Fruit fly (Drosophila melanogaster) whole organism, embryonic: ENCODE measurements around the gene CG1999.
A peak's percentile ranks its signal among the peaks of the same experiment; 100 is the strongest.

Experiments
- Aef1 ChIP-seq: fragments of 200-800 bp; sonication (Bioruptor generic); IDR thresholded peaks from 3 replicates; pipeline ENCODE4 v1.3.6; 2022; ENCODE audit warnings: missing biosample characterization, missing genetic modification characterization
- B-H2 ChIP-seq: fragments of 200-800 bp; sonication (Bioruptor generic); optimal IDR thresholded peaks from 2 replicates; lab custom pipeline; 2018; ENCODE audit warnings: missing biosample characterization, mild to moderate bottlenecking, missing genetic modification characterization
- BtbVII ChIP-seq: fragments of 200-800 bp; sonication (Bioruptor generic); optimal IDR thresholded peaks from 3 replicates; lab custom pipeline; 2017; ENCODE audit warnings: missing biosample characterization, mild to moderate bottlenecking, missing genetic modification characterization
- Bteb2 ChIP-seq: fragments of 200-800 bp; sonication (Bioruptor generic); optimal IDR thresholded peaks from 2 replicates; lab custom pipeline; 2016; ENCODE audit warnings: missing biosample characterization, missing genetic modification characterization
- CG10147 ChIP-seq: fragments of 200-800 bp; sonication (Bioruptor generic); optimal IDR thresholded peaks from 2 replicates; lab custom pipeline; 2019; ENCODE audit warnings: missing biosample characterization, mild to moderate bottlenecking, missing genetic modification characterization, moderate library complexity
- CG11085 ChIP-seq: fragments of 200-800 bp; sonication (Bioruptor generic); IDR thresholded peaks from 2 replicates; pipeline ENCODE4 v1.3.6; 2022; ENCODE audit warnings: missing biosample characterization, missing genetic modification characterization
- CG12155 ChIP-seq: fragments of 200-800 bp; sonication (Bioruptor generic); optimal IDR thresholded peaks from 3 replicates; lab custom pipeline; 2016; ENCODE audit warnings: missing biosample characterization, missing genetic modification characterization
- CG12769 ChIP-seq: fragments of 200-800 bp; sonication (Bioruptor generic); optimal IDR thresholded peaks from 2 replicates; lab custom pipeline; 2019; ENCODE audit warnings: missing biosample characterization, mild to moderate bottlenecking, missing genetic modification characterization, moderate library complexity
- CG12942 ChIP-seq: fragments of 200-800 bp; sonication (Bioruptor generic); optimal IDR thresholded peaks from 3 replicates; lab custom pipeline; 2016; ENCODE audit warnings: missing biosample characterization, missing genetic modification characterization
- CG14014 ChIP-seq: fragments of 200-800 bp; sonication (Bioruptor generic); IDR thresholded peaks from 2 replicates; pipeline ENCODE4 v1.3.6; 2022; ENCODE audit warnings: missing biosample characterization, missing genetic modification characterization
- CG15011 ChIP-seq: fragments of 200-800 bp; sonication (Bioruptor generic); optimal IDR thresholded peaks from 3 replicates; lab custom pipeline; 2018; ENCODE audit warnings: missing biosample characterization, mild to moderate bottlenecking, missing genetic modification characterization
- CG15269 ChIP-seq: fragments of 200-800 bp; sonication (Bioruptor generic); optimal IDR thresholded peaks from 2 replicates; lab custom pipeline; 2018; ENCODE audit warnings: missing biosample characterization, mild to moderate bottlenecking, missing genetic modification characterization, moderate library complexity
- CG17328 ChIP-seq: fragments of 200-800 bp; sonication (Bioruptor generic); IDR thresholded peaks from 2 replicates; pipeline ENCODE4 v1.3.6; 2022; ENCODE audit warnings: missing biosample characterization, missing genetic modification characterization
- CG18599 ChIP-seq: fragments of 200-800 bp; sonication (Bioruptor generic); optimal IDR thresholded peaks from 3 replicates; lab custom pipeline; 2017; ENCODE audit warnings: missing biosample characterization, missing genetic modification characterization, mild to moderate bottlenecking, moderate library complexity, missing genetic modification reagents
- CG18619 ChIP-seq: fragments of 200-800 bp; sonication (Bioruptor generic); optimal IDR thresholded peaks from 3 replicates; lab custom pipeline; 2017; ENCODE audit warnings: missing biosample characterization, mild to moderate bottlenecking, missing genetic modification characterization
- CG2202 ChIP-seq: fragments of 200-800 bp; sonication (Bioruptor generic); optimal IDR thresholded peaks from 2 replicates; lab custom pipeline; 2018; ENCODE audit warnings: missing biosample characterization, mild to moderate bottlenecking, missing genetic modification characterization
- CG2889 ChIP-seq: fragments of 200-800 bp; sonication (Bioruptor generic); IDR thresholded peaks from 3 replicates; pipeline ENCODE4 v1.3.6; 2022; ENCODE audit warnings: missing biosample characterization, missing genetic modification characterization
- CG3065 ChIP-seq: fragments of 200-800 bp; sonication (Bioruptor generic); optimal IDR thresholded peaks from 2 replicates; lab custom pipeline; 2016; ENCODE audit warnings: missing biosample characterization, missing genetic modification characterization
- CG33213 ChIP-seq: fragments of 200-800 bp; sonication (Bioruptor generic); optimal IDR thresholded peaks from 3 replicates; lab custom pipeline; 2016; ENCODE audit warnings: missing biosample characterization, missing genetic modification characterization
- CG42726 ChIP-seq: fragments of 200-800 bp; sonication (Bioruptor generic); IDR thresholded peaks from 2 replicates; pipeline ENCODE4 v1.3.6; 2022; ENCODE audit warnings: missing biosample characterization, missing genetic modification characterization; ENCODE audit not compliant: partially characterized antibody
- CG4617 ChIP-seq: fragments of 200-800 bp; sonication (Bioruptor generic); optimal IDR thresholded peaks from 3 replicates; lab custom pipeline; 2016; ENCODE audit warnings: missing biosample characterization, missing genetic modification characterization, borderline replicate concordance
- CG7372 ChIP-seq: fragments of 200-800 bp; sonication (Bioruptor generic); IDR thresholded peaks from 2 replicates; pipeline ENCODE4 v1.3.6; 2022; ENCODE audit warnings: missing biosample characterization, missing genetic modification characterization
- CG8089 ChIP-seq: fragments of 200-800 bp; sonication (Bioruptor generic); optimal IDR thresholded peaks from 3 replicates; lab custom pipeline; 2016; ENCODE audit warnings: missing biosample characterization, missing genetic modification characterization
- CG8478 ChIP-seq: fragments of >200 bp; optimal IDR thresholded peaks from 2 replicates; lab custom pipeline; 2018
- CG9817 ChIP-seq: fragments of 200-800 bp; sonication (Bioruptor generic); optimal IDR thresholded peaks from 2 replicates; lab custom pipeline; 2018; ENCODE audit warnings: missing biosample characterization, mild to moderate bottlenecking, missing genetic modification characterization, moderate library complexity
- D19B ChIP-seq: fragments of 200-800 bp; sonication (Bioruptor generic); optimal IDR thresholded peaks from 2 replicates; lab custom pipeline; 2017; ENCODE audit warnings: missing biosample characterization, mild to moderate bottlenecking, missing genetic modification characterization
- Dek ChIP-seq: fragments of 200-800 bp; sonication (Bioruptor generic); optimal IDR thresholded peaks from 3 replicates; lab custom pipeline; 2019; ENCODE audit warnings: missing biosample characterization, mild to moderate bottlenecking, missing genetic modification characterization, moderate library complexity
- Dref ChIP-seq: fragments of 200-800 bp; sonication (Bioruptor generic); IDR thresholded peaks from 2 replicates; pipeline ENCODE4 v1.3.6; 2022; ENCODE audit warnings: missing biosample characterization, missing genetic modification characterization
- Fer2 ChIP-seq: fragments of 200-800 bp; sonication (Bioruptor generic); optimal IDR thresholded peaks from 2 replicates; lab custom pipeline; 2018; ENCODE audit warnings: missing biosample characterization, mild to moderate bottlenecking, missing genetic modification characterization, moderate library complexity
- Gsc ChIP-seq: fragments of 200-800 bp; sonication (Bioruptor generic); IDR thresholded peaks from 2 replicates; pipeline ENCODE4 v1.3.6; 2022; ENCODE audit warnings: missing biosample characterization, missing genetic modification characterization
- H2.0 ChIP-seq: fragments of 200-800 bp; sonication (Bioruptor generic); IDR thresholded peaks from 2 replicates; pipeline ENCODE4 v1.3.6; 2022; ENCODE audit warnings: missing biosample characterization, missing genetic modification characterization
- Hand ChIP-seq: fragments of 200-800 bp; sonication (Bioruptor generic); optimal IDR thresholded peaks from 2 replicates; lab custom pipeline; 2017; ENCODE audit warnings: mild to moderate bottlenecking, missing biosample characterization, missing genetic modification reagents, missing genetic modification characterization
- Mrtf ChIP-seq: fragments of 200-800 bp; sonication (Bioruptor generic); IDR thresholded peaks from 3 replicates; pipeline ENCODE4 v1.3.6; 2022; ENCODE audit warnings: missing biosample characterization, missing genetic modification characterization
- NfI ChIP-seq: fragments of 200-800 bp; sonication (Bioruptor generic); optimal IDR thresholded peaks from 3 replicates; lab custom pipeline; 2018; ENCODE audit warnings: missing biosample characterization, mild to moderate bottlenecking, missing genetic modification characterization, moderate library complexity
- Sox102F ChIP-seq: fragments of 200-800 bp; sonication (Bioruptor generic); optimal IDR thresholded peaks from 2 replicates; lab custom pipeline; 2018; ENCODE audit warnings: missing biosample characterization, mild to moderate bottlenecking, missing genetic modification characterization, moderate library complexity
- ac ChIP-seq: fragments of 200-800 bp; sonication (Bioruptor generic); optimal IDR thresholded peaks from 3 replicates; lab custom pipeline; 2017; ENCODE audit warnings: missing biosample characterization, mild to moderate bottlenecking, missing genetic modification characterization
- al ChIP-seq: fragments of 200-800 bp; sonication (Bioruptor generic); IDR thresholded peaks from 2 replicates; pipeline ENCODE4 v1.3.6; 2022; ENCODE audit warnings: missing biosample characterization, missing genetic modification characterization
- chif ChIP-seq, 2 experiments: fragments of 200-800 bp; sonication (Bioruptor generic); optimal IDR thresholded peaks; 3 replicates each; lab custom pipeline; 2016; ENCODE audit warnings: missing biosample characterization in 2 of 2, missing genetic modification characterization in 2 of 2
- dan ChIP-seq: fragments of 200-800 bp; sonication (Bioruptor generic); IDR thresholded peaks from 2 replicates; pipeline ENCODE4 v1.3.6; 2022; ENCODE audit warnings: missing biosample characterization, missing genetic modification characterization
- dmrt99B ChIP-seq: fragments of 200-800 bp; sonication (Bioruptor generic); optimal IDR thresholded peaks from 2 replicates; lab custom pipeline; 2018; ENCODE audit warnings: missing biosample characterization, mild to moderate bottlenecking, missing genetic modification characterization, moderate library complexity
- ems ChIP-seq: fragments of 200-800 bp; sonication (Bioruptor generic); optimal IDR thresholded peaks from 3 replicates; lab custom pipeline; 2016; ENCODE audit warnings: missing biosample characterization, missing genetic modification characterization
- exex ChIP-seq: fragments of 200-800 bp; sonication (Bioruptor generic); optimal IDR thresholded peaks from 4 replicates; lab custom pipeline; 2018; ENCODE audit warnings: missing biosample characterization, mild to moderate bottlenecking, missing genetic modification characterization, moderate library complexity
- fru ChIP-seq: fragments of >200 bp; optimal IDR thresholded peaks from 2 replicates; lab custom pipeline; 2017
- gcm ChIP-seq: fragments of 200-800 bp; sonication (Bioruptor generic); optimal IDR thresholded peaks from 2 replicates; lab custom pipeline; 2019; ENCODE audit warnings: missing biosample characterization, mild to moderate bottlenecking, missing genetic modification characterization, moderate library complexity
- gfzf ChIP-seq: fragments of 200-800 bp; sonication (Bioruptor generic); optimal IDR thresholded peaks from 2 replicates; lab custom pipeline; 2016; ENCODE audit warnings: missing biosample characterization, mild to moderate bottlenecking, missing genetic modification characterization, moderate library complexity
- gsb ChIP-seq: fragments of 200-800 bp; sonication (Bioruptor generic); IDR thresholded peaks from 2 replicates; pipeline ENCODE4 v1.3.6; 2022; ENCODE audit warnings: missing biosample characterization, missing genetic modification characterization
- lbe ChIP-seq: fragments of 200-800 bp; sonication (Bioruptor generic); optimal IDR thresholded peaks from 2 replicates; lab custom pipeline; 2016; ENCODE audit warnings: missing biosample characterization, mild to moderate bottlenecking, missing genetic modification characterization
- run ChIP-seq: fragments of 200-800 bp; sonication (Bioruptor generic); optimal IDR thresholded peaks from 3 replicates; lab custom pipeline; 2018; ENCODE audit warnings: missing biosample characterization, mild to moderate bottlenecking, missing genetic modification characterization
- scrt ChIP-seq: fragments of 200-800 bp; sonication (Bioruptor generic); optimal IDR thresholded peaks from 2 replicates; lab custom pipeline; 2018; ENCODE audit warnings: missing biosample characterization, mild to moderate bottlenecking, missing genetic modification characterization, moderate library complexity
- tgo ChIP-seq: fragments of 200-800 bp; sonication (Bioruptor generic); IDR thresholded peaks from 3 replicates; pipeline ENCODE4 v1.3.6; 2022; ENCODE audit warnings: missing biosample characterization, missing genetic modification characterization
- ttk ChIP-seq: fragments of 200-800 bp; sonication (Bioruptor generic); IDR thresholded peaks from 2 replicates; pipeline ENCODE4 v2.1.2; 2022; ENCODE audit warnings: missing biosample characterization, missing genetic modification characterization

Gene CG1999

dm6 chrX:7334801-7335176, 23.8 kb upstream of the CG1999 start (continued):
- TF ChIP-seq dmrt99B (tag; lab: Kevin White, UChicago) (peak; percentile 85), CG12155 (peak; percentile 21), D19B (GFP tag; lab: Kevin White, UChicago) (peak; percentile 48), al (GFP tag; lab: Robert Waterston, UW) (peak; percentile 59), H2.0 (GFP tag; lab: Robert Waterston, UW) (peak; percentile 73), CG12942 (peak; percentile 14), CG4617 (peak; percentile 2), ac (no peak), dan (GFP tag; lab: Robert Waterston, UW) (no peak), gsb (GFP tag; lab: Robert Waterston, UW) (no peak), CG33213 (GFP tag; lab: Kevin White, UChicago) (no peak), B-H2 (peak; percentile 33), NfI (GFP tag; lab: Kevin White, UChicago) (peak; percentile 64), gfzf (GFP tag; lab: Kevin White, UChicago) (no peak), gcm (GFP tag; lab: Kevin White, UChicago) (peak; percentile 83), Dek (tag; lab: Kevin White, UChicago) (peak; percentile 76), CG17328 (peak; percentile 64), CG14014 (GFP tag; lab: Robert Waterston, UW) (peak; percentile 68), CG8089 (GFP tag; lab: Kevin White, UChicago) (no peak), chif (GFP tag; optimal IDR thresholded peaks at IDR 0.05; lab: Kevin White, UChicago) (no peak), fru (lab: Kevin White, UChicago) (no peak), CG2202 (tag; lab: Kevin White, UChicago) (peak; percentile 66), CG15011 (GFP tag; lab: Kevin White, UChicago) (peak; percentile 32), CG42726 (no peak), CG2889 (GFP tag; lab: Robert Waterston, UW) (0 out of 3 replicates have a peak, but pooled peaks have one; percentile 66), Dref (GFP tag; lab: Robert Waterston, UW) (no peak), CG15269 (tag; lab: Kevin White, UChicago) (peak; percentile 85), Aef1 (GFP tag; lab: Robert Waterston, UW) (0 out of 3 replicates have a peak, but pooled peaks have one; percentile 28), CG11085 (GFP tag; lab: Robert Waterston, UW) (peak; percentile 53), CG10147 (GFP tag; lab: Kevin White, UChicago) (peak; percentile 76), CG9817 (peak; percentile 68), ttk (peak; percentile 48; the same call in 1 of the 2 replicates), tgo (GFP tag; lab: Robert Waterston, UW) (peak; percentile 83), scrt (GFP tag; lab: Kevin White, UChicago) (peak; percentile 49), exex (tag; lab: Kevin White, UChicago) (peak; percentile 18), Mrtf (GFP tag; lab: Robert Waterston, UW) (peak; percentile 63; the same call in 1 of the 3 replicates), run (peak; percentile 65), Gsc (GFP tag; lab: Robert Waterston, UW) (no peak), lbe (GFP tag; lab: Kevin White, UChicago) (no peak), BtbVII (GFP tag; lab: Kevin White, UChicago) (peak; percentile 74), CG18599 (GFP tag; lab: Kevin White, UChicago) (peak; percentile 81), CG12769 (tag; lab: Kevin White, UChicago) (no peak), Bteb2 (no peak), Hand (GFP tag; lab: Kevin White, UChicago) (peak; percentile 63), CG8478 (lab: Kevin White, UChicago) (no peak), Sox102F (GFP tag; lab: Kevin White, UChicago) (peak; percentile 82), ems (GFP tag; lab: Kevin White, UChicago) (no peak), CG18619 (GFP tag; lab: Kevin White, UChicago) (peak; percentile 78), Fer2 (tag; lab: Kevin White, UChicago) (peak; percentile 42), CG3065 (GFP tag; lab: Kevin White, UChicago) (peak; percentile 5), CG7372 (GFP tag; lab: Robert Waterston, UW) (peak; percentile 31; the same call in 1 of the 2 replicates)
